Worm (Caenorhabditis elegans): Measurements from ENCODE around the gene nra-3.

Gene nra-3

ce11 chrX:9957449-9957848 is 26.2 kb upstream of the nra-3 start:
- TF ChIP-seq hlh-6 (tag; optimal IDR thresholded peaks at IDR 0.05) (no peak), unc-55 (GFP tag; optimal IDR thresholded peaks at IDR 0.05) (no peak), mec-3 (tag; optimal IDR thresholded peaks at IDR 0.05; ENCODE audit: borderline replicate concordance) (no peak), che-1 (tag; optimal IDR thresholded peaks at IDR 0.05) (no peak), ceh-14 (tag; optimal IDR thresholded peaks at IDR 0.05) (no peak), pha-4 (tag; optimal IDR thresholded peaks at IDR 0.05) (no peak), nfya-1 (tag; optimal IDR thresholded peaks at IDR 0.05) (no peak), elt-4 (tag; optimal IDR thresholded peaks at IDR 0.05) (no peak), lin-11 (tag; optimal IDR thresholded peaks at IDR 0.05) (no peak), ceh-30 (tag; optimal IDR thresholded peaks at IDR 0.05) (no peak)

- TF ChIP-seq dmd-4 (tag; optimal IDR thresholded peaks at IDR 0.05; ENCODE audit: borderline replicate concordance): no peak
- TF ChIP-seq ceh-14 (tag; optimal IDR thresholded peaks at IDR 0.05): peak; percentile 54
- TF ChIP-seq hlh-13 (GFP tag; optimal IDR thresholded peaks at IDR 0.05): no peak
- TF ChIP-seq ceh-2 (tag; optimal IDR thresholded peaks at IDR 0.05): no peak
- peak; percentile 52 for TF ChIP-seq unc-42 (tag; optimal IDR thresholded peaks at IDR 0.05)
- TF ChIP-seq unc-55 (GFP tag; optimal IDR thresholded peaks at IDR 0.05): no peak
- no peak for TF ChIP-seq fax-1 (tag; optimal IDR thresholded peaks at IDR 0.05)
- TF ChIP-seq T23F11.4 (GFP tag; optimal IDR thresholded peaks at IDR 0.05): no peak
- no peak for TF ChIP-seq mec-3 (tag; optimal IDR thresholded peaks at IDR 0.05; ENCODE audit: borderline replicate concordance)
- TF ChIP-seq pat-9 (tag; optimal IDR thresholded peaks at IDR 0.05): no peak
Measured at ce11 chrX:9956052-9956451, 24.8 kb upstream of the nra-3 start.

- no peak for TF ChIP-seq lin-11 (tag; optimal IDR thresholded peaks at IDR 0.05)
- no peak for TF ChIP-seq K09A11.1 (tag; optimal IDR thresholded peaks at IDR 0.05; ENCODE audit: insufficient read depth)
- peak; percentile 47 for TF ChIP-seq unc-42 (tag; optimal IDR thresholded peaks at IDR 0.05)
- TF ChIP-seq sox-4 (tag; optimal IDR thresholded peaks at IDR 0.05): no peak
- TF ChIP-seq hlh-8 (tag; optimal IDR thresholded peaks at IDR 0.05): no peak
- TF ChIP-seq nfya-1 (tag; optimal IDR thresholded peaks at IDR 0.05): peak; percentile 9
- no peak for TF ChIP-seq ceh-30 (tag; optimal IDR thresholded peaks at IDR 0.05)
- no peak for TF ChIP-seq ceh-2 (tag; optimal IDR thresholded peaks at IDR 0.05)
- TF ChIP-seq ref-2 (tag; optimal IDR thresholded peaks at IDR 0.05): no peak
- peak; percentile 29 for TF ChIP-seq elt-2 (tag; optimal IDR thresholded peaks at IDR 0.05)
- TF ChIP-seq ceh-24 (tag; optimal IDR thresholded peaks at IDR 0.05): no peak
- peak; percentile 21 for TF ChIP-seq rnt-1 (tag; optimal IDR thresholded peaks at IDR 0.05)
- TF ChIP-seq pag-3 (tag; optimal IDR thresholded peaks at IDR 0.05; ENCODE audit: borderline replicate concordance): no peak
- TF ChIP-seq F13H6.1 (tag; optimal IDR thresholded peaks at IDR 0.05): no peak
- TF ChIP-seq ceh-45 (GFP tag; IDR thresholded peaks at IDR 0.05): no peak
Measured at ce11 chrX:9954483-9955041, 23.3 kb upstream of the nra-3 start, which contains the start of gene cysl-1. cysl-1 (minus strand) TSS chrX:9954533.

- no peak for TF ChIP-seq ceh-45 (GFP tag; IDR thresholded peaks at IDR 0.05)
- TF ChIP-seq fkh-6 (tag; optimal IDR thresholded peaks at IDR 0.05): no peak
- no peak for TF ChIP-seq pax-1 (tag; optimal IDR thresholded peaks at IDR 0.05)
- TF ChIP-seq ceh-9 (tag; optimal IDR thresholded peaks at IDR 0.05): no peak
Measured at ce11 chrX:9948963-9949362, 17.7 kb upstream of the nra-3 start, which contains the start of gene nas-37. nas-37 (minus strand) TSS chrX:9949063.

ce11 chrX:9948528-9948927 is 17.3 kb upstream of the nra-3 start:
- no peak for TF ChIP-seq ceh-14 (tag; optimal IDR thresholded peaks at IDR 0.05)
- TF ChIP-seq pha-4 (tag; optimal IDR thresholded peaks at IDR 0.05): no peak
- TF ChIP-seq nfya-1 (tag; optimal IDR thresholded peaks at IDR 0.05): no peak
- no peak for TF ChIP-seq elt-2 (tag; optimal IDR thresholded peaks at IDR 0.05)
- no peak for TF ChIP-seq fax-1 (tag; optimal IDR thresholded peaks at IDR 0.05)
- no peak for TF ChIP-seq ceh-48 (tag; optimal IDR thresholded peaks at IDR 0.05)
- TF ChIP-seq F13H6.1 (tag; optimal IDR thresholded peaks at IDR 0.05): no peak
